Fruit fly (Drosophila melanogaster) whole organism, adult: ENCODE results near the gene Snoo.

Experiments
- CG11617 ChIP-seq: fragments of 200-800 bp; sonication (Bioruptor generic); optimal IDR thresholded peaks from 2 replicates; lab custom pipeline; 2017; ENCODE audit warnings: mild to moderate bottlenecking, missing biosample characterization, missing genetic modification reagents, missing genetic modification characterization
- CG12768 ChIP-seq: fragments of 200-800 bp; sonication (Bioruptor generic); optimal IDR thresholded peaks from 2 replicates; lab custom pipeline; 2017; ENCODE audit warnings: missing biosample characterization, missing genetic modification characterization, mild to moderate bottlenecking, moderate library complexity, missing genetic modification reagents
- CG14711 ChIP-seq: fragments of 200-800 bp; sonication (Bioruptor generic); optimal IDR thresholded peaks from 2 replicates; lab custom pipeline; 2018; ENCODE audit warnings: missing biosample characterization, mild to moderate bottlenecking, missing genetic modification characterization, moderate library complexity
- CG1620 ChIP-seq: fragments of 200-800 bp; sonication (Bioruptor generic); optimal IDR thresholded peaks from 2 replicates; lab custom pipeline; 2016; ENCODE audit warnings: missing biosample characterization, missing genetic modification characterization
- CG33017 ChIP-seq: fragments of 200-800 bp; sonication (Bioruptor generic); optimal IDR thresholded peaks from 2 replicates; lab custom pipeline; 2018; ENCODE audit warnings: missing biosample characterization, mild to moderate bottlenecking, missing genetic modification characterization, moderate library complexity
- CG5204 ChIP-seq: fragments of 200-800 bp; sonication (Bioruptor generic); optimal IDR thresholded peaks from 2 replicates; lab custom pipeline; 2016; ENCODE audit warnings: missing biosample characterization, missing genetic modification characterization
- CG7045 ChIP-seq: fragments of 200-800 bp; sonication (Bioruptor generic); optimal IDR thresholded peaks from 2 replicates; lab custom pipeline; 2017; ENCODE audit warnings: missing biosample characterization, mild to moderate bottlenecking, missing genetic modification characterization
- CG7101 ChIP-seq: fragments of 200-800 bp; sonication (Bioruptor generic); optimal IDR thresholded peaks from 2 replicates; lab custom pipeline; 2018; ENCODE audit warnings: missing biosample characterization, mild to moderate bottlenecking, missing genetic modification characterization, moderate library complexity
- Clk ChIP-seq: fragments of 200-800 bp; sonication (Bioruptor generic); optimal IDR thresholded peaks from 2 replicates; lab custom pipeline; 2017; ENCODE audit warnings: missing biosample characterization, missing genetic modification characterization
- Crg-1 ChIP-seq: fragments of 200-800 bp; sonication (Bioruptor generic); optimal IDR thresholded peaks from 2 replicates; lab custom pipeline; 2016; ENCODE audit warnings: missing biosample characterization, missing genetic modification characterization
- Hr96 ChIP-seq: fragments of 200-800 bp; sonication (Bioruptor generic); optimal IDR thresholded peaks from 2 replicates; lab custom pipeline; 2016; ENCODE audit warnings: missing biosample characterization, missing genetic modification characterization
- Mnt ChIP-seq: fragments of 200-800 bp; sonication (Bioruptor generic); optimal IDR thresholded peaks from 2 replicates; lab custom pipeline; 2016; ENCODE audit warnings: missing biosample characterization, mild to moderate bottlenecking, missing genetic modification characterization
- bab1 ChIP-seq: fragments of 200-800 bp; sonication (Bioruptor generic); optimal IDR thresholded peaks from 3 replicates; lab custom pipeline; 2019; ENCODE audit warnings: missing biosample characterization, mild to moderate bottlenecking, missing genetic modification characterization, moderate library complexity
- cic ChIP-seq: fragments of 200-800 bp; sonication (Bioruptor generic); optimal IDR thresholded peaks from 2 replicates; lab custom pipeline; 2017; ENCODE audit warnings: missing biosample characterization, mild to moderate bottlenecking, missing genetic modification characterization, moderate library complexity
- cnc ChIP-seq, 2 experiments: fragments of >200 bp; optimal IDR thresholded peaks; 2 replicates each; lab custom pipeline; 2017
- kay ChIP-seq: fragments of 200-800 bp; sonication (Bioruptor generic); peaks from one replicate; lab custom pipeline; 2016; ENCODE audit warnings: missing biosample characterization, missing genetic modification characterization, borderline replicate concordance
- ovo ChIP-seq: fragments of 200-800 bp; sonication (Bioruptor generic); optimal IDR thresholded peaks from 2 replicates; lab custom pipeline; 2016; ENCODE audit warnings: missing biosample characterization, missing genetic modification characterization
- pad ChIP-seq: fragments of 200-800 bp; sonication (Bioruptor generic); optimal IDR thresholded peaks from 3 replicates; lab custom pipeline; 2017; ENCODE audit warnings: missing biosample characterization, missing genetic modification characterization, mild to moderate bottlenecking, moderate library complexity, missing genetic modification reagents
- tj ChIP-seq: fragments of 200-800 bp; sonication (Bioruptor generic); optimal IDR thresholded peaks from 3 replicates; lab custom pipeline; 2017; ENCODE audit warnings: missing biosample characterization, mild to moderate bottlenecking, missing genetic modification characterization, moderate library complexity
- toe ChIP-seq: fragments of 200-800 bp; sonication (Bioruptor generic); optimal IDR thresholded peaks from 2 replicates; lab custom pipeline; 2016; ENCODE audit warnings: missing biosample characterization, missing genetic modification characterization

The Snoo gene

DNA sequence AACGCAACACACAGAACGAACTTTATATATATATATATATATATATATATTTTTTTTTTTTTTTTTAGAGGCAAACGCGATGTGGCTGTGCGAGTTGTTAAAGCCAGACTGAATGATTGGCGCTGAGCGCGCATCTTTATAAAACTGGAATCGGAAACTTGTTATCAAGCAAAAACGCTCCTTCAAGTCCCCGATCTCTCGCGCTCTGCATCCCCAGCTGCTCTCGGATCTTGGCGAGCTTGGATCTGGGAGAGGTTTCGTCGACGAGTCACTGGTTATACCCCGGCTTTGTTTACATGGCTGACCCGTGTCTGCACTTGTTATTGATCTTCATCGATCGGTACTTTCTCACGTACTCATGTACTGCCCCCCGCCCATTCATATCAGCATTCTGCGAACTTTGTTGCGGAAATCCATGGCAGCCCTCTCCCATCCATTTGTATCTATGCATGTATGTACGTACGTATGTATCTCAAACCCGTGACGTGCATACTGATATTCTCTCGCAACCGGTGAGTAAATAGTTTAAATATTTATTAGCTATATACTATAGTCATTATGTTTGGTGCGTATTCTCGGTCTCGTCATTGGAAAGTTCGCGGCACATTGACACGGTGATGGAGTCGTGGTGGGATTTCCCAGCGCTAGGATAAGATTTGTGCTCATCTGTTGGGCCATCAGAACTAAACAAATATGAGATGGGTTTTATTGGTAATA, 23.3 kb upstream of the Snoo start, which contains the start of gene Spn28Dc:
Gene Spn28Dc, minus strand, starts transcription at position 51 of the 717 bp plus-strand sequence.
- peak; percentile 89 for TF ChIP-seq cic (GFP tag; lab: Kevin White, UChicago)
- peak; percentile 44 for TF ChIP-seq CG12768
- no peak for TF ChIP-seq CG1620
- peak; percentile 48 for TF ChIP-seq Crg-1 (GFP tag; lab: Kevin White, UChicago)
- TF ChIP-seq ovo (GFP tag; lab: Kevin White, UChicago) = no peak
- TF ChIP-seq CG5204 = no peak
- peak; percentile 6 for TF ChIP-seq tj (GFP tag; lab: Kevin White, UChicago)
- peak; percentile 8 for TF ChIP-seq Mnt (GFP tag; lab: Kevin White, UChicago)

DNA sequence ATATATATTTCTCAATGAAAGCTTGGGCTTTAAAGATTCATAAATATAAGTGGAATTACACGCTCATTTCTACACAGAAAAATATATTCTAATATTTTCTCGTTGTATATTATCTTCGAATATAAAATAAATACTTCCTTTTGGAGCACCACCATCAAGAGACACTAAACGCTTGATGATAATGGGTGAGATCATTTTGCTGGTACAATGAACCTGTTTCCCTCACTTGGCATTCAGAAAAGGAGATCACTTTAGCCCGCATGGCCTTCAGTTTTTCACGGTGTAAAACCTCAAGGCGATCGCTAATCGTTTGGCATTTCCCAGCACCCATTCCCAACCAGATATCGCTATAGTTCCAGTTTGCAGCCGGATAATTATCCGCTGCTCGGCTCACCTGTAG, 22.0 kb upstream of the Snoo start:
- TF ChIP-seq CG12768 (peak; percentile 50), Mnt (GFP tag; lab: Kevin White, UChicago) (no peak), Crg-1 (GFP tag; lab: Kevin White, UChicago) (no peak), cic (GFP tag; lab: Kevin White, UChicago) (peak; percentile 89), CG7101 (peak; percentile 58), toe (GFP tag; lab: Kevin White, UChicago) (peak; percentile 68), bab1 (GFP tag; lab: Kevin White, UChicago) (no peak), ovo (GFP tag; lab: Kevin White, UChicago) (no peak), CG5204 (peak; percentile 63), Clk (peak; percentile 16), kay (GFP tag; lab: Kevin White, UChicago) (no peak), CG33017 (peak; percentile 62), CG7045 (peak; percentile 74), CG14711 (tag; lab: Kevin White, UChicago) (peak; percentile 44)

dm6 chr2L:8004072-8004471, 20.1 kb upstream of the Snoo start, which contains the start of gene Wwox:
TSS of gene Wwox (minus strand) at chr2L:8004286.
- TF ChIP-seq kay (GFP tag; lab: Kevin White, UChicago) (peak; percentile 93), Clk (no peak)

DNA sequence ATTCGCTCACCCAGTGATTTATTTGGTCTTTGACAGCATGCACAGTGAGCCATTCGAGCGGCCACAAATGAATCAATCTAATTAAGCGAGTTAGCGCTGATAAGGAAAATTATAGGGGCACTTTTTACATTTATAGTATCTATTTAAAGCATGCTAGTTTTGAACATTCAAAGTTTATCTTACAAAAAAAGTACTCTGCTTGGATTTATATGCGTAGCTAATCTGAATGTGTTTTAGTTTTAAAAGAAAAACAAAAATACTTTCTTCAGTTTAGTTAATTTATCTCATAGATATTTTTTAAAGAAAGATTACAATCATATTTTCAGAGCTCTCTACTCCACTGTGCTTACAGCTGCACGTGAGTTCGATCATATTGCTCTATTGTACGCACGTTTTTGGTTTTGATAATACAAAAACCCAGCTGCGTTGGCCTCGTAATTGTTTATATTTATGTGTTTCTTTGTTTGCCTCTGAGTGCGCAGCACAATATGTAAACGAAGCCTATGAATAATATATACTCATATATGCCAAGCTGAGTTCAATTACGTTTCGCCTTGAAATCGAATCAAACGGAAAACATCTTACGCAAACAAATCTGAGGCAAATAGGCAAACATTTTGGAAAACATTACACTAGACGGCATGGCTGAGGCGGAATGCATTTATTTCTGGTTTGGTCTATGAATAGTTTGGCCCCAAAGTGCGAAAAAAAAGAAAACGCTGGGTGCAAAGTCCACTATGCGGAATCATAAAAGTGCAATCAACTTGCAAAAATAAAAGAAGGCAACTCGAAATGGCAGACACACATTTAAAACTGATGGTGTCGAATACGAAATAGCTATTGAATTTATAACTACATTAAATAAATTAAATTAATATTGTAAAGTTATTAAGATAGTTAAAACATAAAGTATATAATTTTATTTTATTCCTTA, 18.0 kb upstream of the Snoo start:
- TF ChIP-seq cic (GFP tag; lab: Kevin White, UChicago) = no peak
- TF ChIP-seq CG7045 = no peak
- TF ChIP-seq bab1 (GFP tag; lab: Kevin White, UChicago) = peak; percentile 24
- TF ChIP-seq Crg-1 (GFP tag; lab: Kevin White, UChicago) = no peak
- peak; percentile 40 for TF ChIP-seq CG7101
- no peak for TF ChIP-seq Clk
- no peak for TF ChIP-seq cnc (optimal IDR thresholded peaks at IDR 0.05; lab: Kevin White, UChicago)
- no peak for TF ChIP-seq CG1620
- TF ChIP-seq CG33017 = peak; percentile 14
- TF ChIP-seq toe (GFP tag; lab: Kevin White, UChicago) = no peak
- TF ChIP-seq CG14711 (tag; lab: Kevin White, UChicago) = peak; percentile 48
- TF ChIP-seq pad = peak; percentile 19
- TF ChIP-seq Mnt (GFP tag; lab: Kevin White, UChicago) = peak; percentile 9
- peak; percentile 77 for TF ChIP-seq kay (GFP tag; lab: Kevin White, UChicago)

- TF ChIP-seq Mnt (GFP tag; lab: Kevin White, UChicago) (peak; percentile 46), cic (GFP tag; lab: Kevin White, UChicago) (peak; percentile 57), Hr96 (GFP tag; lab: Kevin White, UChicago) (no peak), pad (no peak), cnc (optimal IDR thresholded peaks at IDR 0.05; lab: Kevin White, UChicago) (no peak), ovo (GFP tag; lab: Kevin White, UChicago) (no peak), tj (GFP tag; lab: Kevin White, UChicago) (no peak), CG7045 (peak; percentile 66), Clk (no peak), CG33017 (peak; percentile 67), CG7101 (no peak), CG12768 (peak; percentile 70), CG5204 (no peak), CG14711 (tag; lab: Kevin White, UChicago) (peak; percentile 28), kay (GFP tag; lab: Kevin White, UChicago) (peak; percentile 92), toe (GFP tag; lab: Kevin White, UChicago) (no peak), CG11617 (GFP tag; lab: Kevin White, UChicago) (peak; percentile 27), bab1 (GFP tag; lab: Kevin White, UChicago) (no peak), Crg-1 (GFP tag; lab: Kevin White, UChicago) (no peak), CG1620 (no peak)
Observed at dm6 chr2L:8000578-8001040, 16.6 kb upstream of the Snoo start.

dm6 chr2L:7998655-7999054, 14.7 kb upstream of the Snoo start, which contains the start of gene Sirup:
TSS of gene Sirup (plus strand) at chr2L:7998869.
- TF ChIP-seq cnc (optimal IDR thresholded peaks at IDR 0.05; lab: Kevin White, UChicago) = no peak
- TF ChIP-seq Hr96 (GFP tag; lab: Kevin White, UChicago) = no peak
- peak; percentile 1 for TF ChIP-seq CG11617 (GFP tag; lab: Kevin White, UChicago)
- TF ChIP-seq CG1620 = no peak
- TF ChIP-seq CG5204 = no peak
- TF ChIP-seq pad = no peak
- peak; percentile 27 for TF ChIP-seq tj (GFP tag; lab: Kevin White, UChicago)
- peak; percentile 87 for TF ChIP-seq CG14711 (tag; lab: Kevin White, UChicago)
- peak; percentile 34 for TF ChIP-seq CG7101
- peak; percentile 50 for TF ChIP-seq cic (GFP tag; lab: Kevin White, UChicago)
- no peak for TF ChIP-seq CG7045
- TF ChIP-seq ovo (GFP tag; lab: Kevin White, UChicago) = peak; percentile 28
- peak; percentile 63 for TF ChIP-seq Mnt (GFP tag; lab: Kevin White, UChicago)
- TF ChIP-seq Crg-1 (GFP tag; lab: Kevin White, UChicago) = no peak
- TF ChIP-seq CG12768 = peak; percentile 42
- TF ChIP-seq toe (GFP tag; lab: Kevin White, UChicago) = no peak
- TF ChIP-seq kay (GFP tag; lab: Kevin White, UChicago) = no peak
- TF ChIP-seq bab1 (GFP tag; lab: Kevin White, UChicago) = peak; percentile 39
- peak; percentile 51 for TF ChIP-seq CG33017
- no peak for TF ChIP-seq Clk
